Worm (Caenorhabditis elegans): ENCODE measurements around the gene Y43F8C.13.

Y43F8C.13 gene

ce11 chrV:19733728-19734127 is 36.5 kb upstream of the Y43F8C.13 start:
- no peak for TF ChIP-seq klf-2 (GFP tag; conservative IDR thresholded peaks at IDR 0.05)
- TF ChIP-seq ztf-23 (GFP tag; IDR thresholded peaks at IDR 0.05), result no peak
- TF ChIP-seq med-1 (GFP tag; optimal IDR thresholded peaks at IDR 0.05; ENCODE audit: insufficient read depth), result no peak
- TF ChIP-seq T22C8.4 (GFP tag; IDR thresholded peaks at IDR 0.05), result no peak
- no peak for TF ChIP-seq tab-1 (GFP tag; IDR thresholded peaks at IDR 0.05)
- no peak for TF ChIP-seq cog-1 (tag; optimal IDR thresholded peaks at IDR 0.05)
- TF ChIP-seq flt-1 (GFP tag; IDR thresholded peaks at IDR 0.05), result no peak
- TF ChIP-seq ref-1 (GFP tag; conservative IDR thresholded peaks at IDR 0.05), result no peak
- TF ChIP-seq ztf-29 (GFP tag; IDR thresholded peaks at IDR 0.05), result no peak

- TF ChIP-seq med-1 (GFP tag; optimal IDR thresholded peaks at IDR 0.05; ENCODE audit: insufficient read depth), result no peak
- TF ChIP-seq ztf-23 (GFP tag; IDR thresholded peaks at IDR 0.05), result no peak
These were observed 33.1 kb upstream of the Y43F8C.13 start, which contains the start of gene Y116F11A.1 for ce11 chrV:19730280-19730679. Y116F11A.1 (plus strand) TSS chrV:19730580.

ce11 chrV:19728731-19729130 is 31.5 kb upstream of the Y43F8C.13 start, which contains the start of gene Y116F11A.3:
Y116F11A.3 (plus strand) TSS chrV:19729031.
- TF ChIP-seq tab-1 (GFP tag; IDR thresholded peaks at IDR 0.05) (no peak), flt-1 (GFP tag; IDR thresholded peaks at IDR 0.05) (no peak), T22C8.4 (GFP tag; IDR thresholded peaks at IDR 0.05) (no peak), klf-2 (GFP tag; conservative IDR thresholded peaks at IDR 0.05) (no peak), ref-1 (GFP tag; conservative IDR thresholded peaks at IDR 0.05) (no peak), cog-1 (tag; optimal IDR thresholded peaks at IDR 0.05) (no peak), med-1 (GFP tag; optimal IDR thresholded peaks at IDR 0.05; ENCODE audit: insufficient read depth) (no peak), ztf-29 (GFP tag; IDR thresholded peaks at IDR 0.05) (no peak), ztf-23 (GFP tag; IDR thresholded peaks at IDR 0.05) (no peak)

ce11 chrV:19727990-19728389 is 30.8 kb upstream of the Y43F8C.13 start:
- TF ChIP-seq cog-1 (tag; optimal IDR thresholded peaks at IDR 0.05), result no peak
- TF ChIP-seq ref-1 (GFP tag; conservative IDR thresholded peaks at IDR 0.05), result no peak
- TF ChIP-seq tab-1 (GFP tag; IDR thresholded peaks at IDR 0.05), result no peak
- TF ChIP-seq T22C8.4 (GFP tag; IDR thresholded peaks at IDR 0.05), result no peak
- TF ChIP-seq ztf-23 (GFP tag; IDR thresholded peaks at IDR 0.05), result no peak

ce11 chrV:19724589-19724988 is 27.4 kb upstream of the Y43F8C.13 start:
- TF ChIP-seq ztf-29 (GFP tag; IDR thresholded peaks at IDR 0.05) (no peak), flt-1 (GFP tag; IDR thresholded peaks at IDR 0.05) (no peak), ref-1 (GFP tag; conservative IDR thresholded peaks at IDR 0.05) (no peak), klf-2 (GFP tag; conservative IDR thresholded peaks at IDR 0.05) (no peak), tab-1 (GFP tag; IDR thresholded peaks at IDR 0.05) (no peak), T22C8.4 (GFP tag; IDR thresholded peaks at IDR 0.05) (no peak), cog-1 (tag; optimal IDR thresholded peaks at IDR 0.05) (no peak), ztf-23 (GFP tag; IDR thresholded peaks at IDR 0.05) (no peak), med-1 (GFP tag; optimal IDR thresholded peaks at IDR 0.05; ENCODE audit: insufficient read depth) (no peak)

- TF ChIP-seq ztf-29 (GFP tag; IDR thresholded peaks at IDR 0.05), result peak; percentile 64; the same call in 1 of the 2 replicates
- peak; percentile 86 for TF ChIP-seq ztf-23 (GFP tag; IDR thresholded peaks at IDR 0.05)
- TF ChIP-seq tab-1 (GFP tag; IDR thresholded peaks at IDR 0.05), result peak; percentile 85
- TF ChIP-seq klf-2 (GFP tag; conservative IDR thresholded peaks at IDR 0.05), result 0 out of 2 replicates have a peak, but pooled peaks have one; percentile 32
- peak; percentile 93 for TF ChIP-seq flt-1 (GFP tag; IDR thresholded peaks at IDR 0.05)
- TF ChIP-seq med-1 (GFP tag; optimal IDR thresholded peaks at IDR 0.05; ENCODE audit: insufficient read depth), result peak; percentile 42
- no peak for TF ChIP-seq cog-1 (tag; optimal IDR thresholded peaks at IDR 0.05)
- peak; percentile 72 for TF ChIP-seq T22C8.4 (GFP tag; IDR thresholded peaks at IDR 0.05)
- TF ChIP-seq ref-1 (GFP tag; conservative IDR thresholded peaks at IDR 0.05), result peak; percentile 52; the same call in 1 of the 2 replicates
These were observed 25.7 kb upstream of the Y43F8C.13 start for ce11 chrV:19722881-19723280.

ce11 chrV:19719253-19719652 is 22.1 kb upstream of the Y43F8C.13 start, which contains the start of gene Y116F11A.6:
Y116F11A.6 (plus strand) TSS chrV:19719553.
- no peak for TF ChIP-seq tab-1 (GFP tag; IDR thresholded peaks at IDR 0.05)
- no peak for TF ChIP-seq ztf-29 (GFP tag; IDR thresholded peaks at IDR 0.05)
- no peak for TF ChIP-seq flt-1 (GFP tag; IDR thresholded peaks at IDR 0.05)
- TF ChIP-seq klf-2 (GFP tag; conservative IDR thresholded peaks at IDR 0.05), result no peak
- TF ChIP-seq T22C8.4 (GFP tag; IDR thresholded peaks at IDR 0.05), result no peak
- TF ChIP-seq med-1 (GFP tag; optimal IDR thresholded peaks at IDR 0.05; ENCODE audit: insufficient read depth), result no peak
- no peak for TF ChIP-seq ref-1 (GFP tag; conservative IDR thresholded peaks at IDR 0.05)
- no peak for TF ChIP-seq cog-1 (tag; optimal IDR thresholded peaks at IDR 0.05)
- no peak for TF ChIP-seq ztf-23 (GFP tag; IDR thresholded peaks at IDR 0.05)

- TF ChIP-seq ztf-29 (GFP tag; IDR thresholded peaks at IDR 0.05) (peak; percentile 52; the same call in 1 of the 2 replicates), T22C8.4 (GFP tag; IDR thresholded peaks at IDR 0.05) (no peak)
These were observed 21.5 kb upstream of the Y43F8C.13 start for ce11 chrV:19718660-19719059.

ce11 chrV:19717933-19718332 is 20.7 kb upstream of the Y43F8C.13 start:
- TF ChIP-seq tab-1 (GFP tag; IDR thresholded peaks at IDR 0.05) (no peak), ztf-23 (GFP tag; IDR thresholded peaks at IDR 0.05) (no peak), flt-1 (GFP tag; IDR thresholded peaks at IDR 0.05) (no peak), klf-2 (GFP tag; conservative IDR thresholded peaks at IDR 0.05) (no peak), ref-1 (GFP tag; conservative IDR thresholded peaks at IDR 0.05) (no peak), ztf-29 (GFP tag; IDR thresholded peaks at IDR 0.05) (no peak), med-1 (GFP tag; optimal IDR thresholded peaks at IDR 0.05; ENCODE audit: insufficient read depth) (no peak)

- TF ChIP-seq cog-1 (tag; optimal IDR thresholded peaks at IDR 0.05) (no peak), flt-1 (GFP tag; IDR thresholded peaks at IDR 0.05) (no peak), med-1 (GFP tag; optimal IDR thresholded peaks at IDR 0.05; ENCODE audit: insufficient read depth) (no peak), ztf-29 (GFP tag; IDR thresholded peaks at IDR 0.05) (no peak), T22C8.4 (GFP tag; IDR thresholded peaks at IDR 0.05) (no peak), klf-2 (GFP tag; conservative IDR thresholded peaks at IDR 0.05) (no peak), ztf-23 (GFP tag; IDR thresholded peaks at IDR 0.05) (no peak), tab-1 (GFP tag; IDR thresholded peaks at IDR 0.05) (no peak), ref-1 (GFP tag; conservative IDR thresholded peaks at IDR 0.05) (no peak)
These were observed 18.6 kb upstream of the Y43F8C.13 start, which contains the start of gene Y43F8C.17 for ce11 chrV:19715847-19716246. Y43F8C.17 (plus strand) TSS chrV:19716147.
